Worm (Caenorhabditis elegans) whole organism, L1 larva: ENCODE measurements around the gene nlp-14.

ENCODE experiments used
- fos-1 ChIP-seq: fragments of 150-350 bp; optimal IDR thresholded peaks from 2 replicates; lab custom pipeline; 2014; ENCODE audit warnings: missing biosample characterization, missing genetic modification characterization
- lin-13 ChIP-seq: fragments of 150-350 bp; optimal IDR thresholded peaks from 2 replicates; lab custom pipeline; 2014; ENCODE audit warnings: missing biosample characterization, missing genetic modification reagents, missing genetic modification characterization
- lsy-2 ChIP-seq, 2 experiments: fragments of 150-350 bp; optimal IDR thresholded peaks; 2 replicates each; lab custom pipeline; 2014; ENCODE audit warnings: missing biosample characterization in 2 of 2, missing genetic modification characterization in 2 of 2
- nhr-11 ChIP-seq: fragments of 150-350 bp; optimal IDR thresholded peaks from 2 replicates; lab custom pipeline; 2014; ENCODE audit warnings: missing biosample characterization, missing genetic modification characterization
- rnt-1 ChIP-seq: sonication (generic microtip); optimal IDR thresholded peaks from 2 replicates; lab custom pipeline; 2016; ENCODE audit warnings: mild to moderate bottlenecking, missing genetic modification characterization, moderate library complexity, missing compliant biosample characterization
- unc-62 ChIP-seq: fragments of 150-350 bp; optimal IDR thresholded peaks from 2 replicates; lab custom pipeline; 2014; ENCODE audit warnings: missing biosample characterization, missing genetic modification reagents, missing genetic modification characterization
- unc-86 ChIP-seq: sonication (generic microtip); optimal IDR thresholded peaks from 2 replicates; lab custom pipeline; 2016; ENCODE audit warnings: missing genetic modification characterization, missing compliant biosample characterization

- no peak for TF ChIP-seq nhr-11
- TF ChIP-seq lin-13 (GFP tag; lab: Kevin White, UChicago): no peak
- no peak for TF ChIP-seq unc-86 (tag; lab: Kevin White, UChicago)
- TF ChIP-seq rnt-1 (tag; lab: Kevin White, UChicago): peak; percentile 40
- TF ChIP-seq unc-62 (GFP tag; lab: Kevin White, UChicago): no peak
- TF ChIP-seq lsy-2 (tag; optimal IDR thresholded peaks at IDR 0.05; lab: Kevin White, UChicago): no peak
- TF ChIP-seq fos-1 (tag; lab: Kevin White, UChicago): no peak
Measured at ce11 chrX:8944078-8944477, 24.9 kb upstream of the nlp-14 start.
